Worm (Caenorhabditis elegans) whole organism, L4/young adult: Measurements from ENCODE around the gene nhr-190.

Source experiments
- W03F9.2 ChIP-seq: fragments of 150-350 bp; optimal IDR thresholded peaks from 2 replicates; lab custom pipeline; 2014; ENCODE audit warnings: missing biosample characterization, missing genetic modification characterization
- him-1 ChIP-seq: sonication (generic microtip); optimal IDR thresholded peaks from 2 replicates; lab custom pipeline; 2016; ENCODE audit warnings: missing genotype, missing genetic modification reagents, missing genetic modification characterization, missing compliant biosample characterization

- TF ChIP-seq him-1 (tag; lab: Kevin White, UChicago) (no peak), W03F9.2 (no peak)
Measured at ce11 chrV:635630-636029, 7.1 kb downstream of the nhr-190 start.
